Worm (Caenorhabditis elegans) whole organism, L4/young adult: Measurements from ENCODE around the gene mig-17.
"Not testable (repeated sequence)": the region's sequence is repeated elsewhere in the genome, so short reads cannot be mapped to it uniquely, and the experiment has no call there.

Experiments used
- W03F9.2 ChIP-seq: fragments of 150-350 bp; optimal IDR thresholded peaks from 2 replicates; lab custom pipeline; 2014; ENCODE audit warnings: missing biosample characterization, missing genetic modification characterization
- dao-5 ChIP-seq: sonication (generic microtip); optimal IDR thresholded peaks from 2 replicates; lab custom pipeline; 2016; ENCODE audit warnings: missing genotype, missing genetic modification characterization, moderate library complexity, missing compliant biosample characterization
- him-1 ChIP-seq: sonication (generic microtip); optimal IDR thresholded peaks from 2 replicates; lab custom pipeline; 2016; ENCODE audit warnings: missing genotype, missing genetic modification reagents, missing genetic modification characterization, missing compliant biosample characterization

DNA sequence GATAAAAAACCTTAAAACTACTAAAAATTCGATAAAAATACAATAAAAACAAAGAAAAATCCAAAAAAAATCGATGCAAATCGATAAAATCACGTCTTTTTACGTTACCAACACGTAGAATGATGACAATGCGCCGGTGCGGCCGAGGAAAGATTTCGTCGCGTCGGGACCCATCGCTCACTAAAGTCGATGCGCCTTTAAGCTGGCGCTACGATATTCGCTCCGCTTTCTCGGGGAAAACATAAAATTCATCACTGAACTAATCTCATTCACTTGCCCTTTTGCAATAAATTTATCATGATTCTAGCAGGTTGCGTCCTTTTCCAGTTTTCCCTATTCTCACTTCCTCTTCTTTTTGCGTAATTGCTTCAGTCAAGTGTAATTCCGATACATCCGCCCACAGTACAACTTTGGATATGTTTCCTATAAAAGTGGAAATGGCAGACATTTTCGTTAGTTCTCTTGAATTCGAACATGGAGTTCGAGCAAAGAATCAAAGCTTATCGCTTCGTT, 37.2 kb downstream of the mig-17 start, which contains the start of gene col-157:
- not testable (repeated sequence) for TF ChIP-seq him-1, W03F9.2, dao-5 (tag; lab: Kevin White, UChicago)
